Fruit fly (Drosophila melanogaster) whole organism, prepupa: ENCODE data around the gene JTBR.

Source experiments
- CG3919 ChIP-seq: fragments of 200-800 bp; sonication (Bioruptor generic); optimal IDR thresholded peaks from 3 replicates; lab custom pipeline; 2016; ENCODE audit warnings: missing biosample characterization, missing genetic modification characterization
- CG6854 ChIP-seq: fragments of 200-800 bp; sonication (Bioruptor generic); optimal IDR thresholded peaks from 2 replicates; lab custom pipeline; 2017; ENCODE audit warnings: missing biosample characterization, mild to moderate bottlenecking, missing genetic modification characterization
- CG9139 ChIP-seq: fragments of 200-800 bp; sonication (Bioruptor generic); optimal IDR thresholded peaks from 3 replicates; lab custom pipeline; 2017; ENCODE audit warnings: missing biosample characterization, mild to moderate bottlenecking, missing genetic modification characterization
- Eip75B ChIP-seq: fragments of 200-800 bp; sonication (Bioruptor generic); optimal IDR thresholded peaks from 3 replicates; lab custom pipeline; 2016; ENCODE audit warnings: missing biosample characterization, missing genetic modification characterization
- Sox14 ChIP-seq: fragments of 200-800 bp; sonication (Bioruptor generic); optimal IDR thresholded peaks from 3 replicates; lab custom pipeline; 2016; ENCODE audit warnings: missing biosample characterization, missing genetic modification characterization
- cyc ChIP-seq: fragments of 200-800 bp; sonication (Bioruptor generic); optimal IDR thresholded peaks from 3 replicates; lab custom pipeline; 2016; ENCODE audit warnings: missing biosample characterization, missing genetic modification characterization
- eg ChIP-seq: fragments of 200-800 bp; sonication (Bioruptor generic); IDR thresholded peaks from 3 replicates; pipeline ENCODE4 v1.3.6; 2022; ENCODE audit warnings: missing biosample characterization, missing genetic modification characterization
- fd85E ChIP-seq: fragments of 200-800 bp; sonication (Bioruptor generic); optimal IDR thresholded peaks from 3 replicates; lab custom pipeline; 2016; ENCODE audit warnings: missing biosample characterization, missing genetic modification characterization

dm6 chr3L:1794943-1795696 is 7.5 kb downstream of the JTBR start, which contains the start of the genes alpha-Spec, dlt and Cdc37:
- TF ChIP-seq cyc (GFP tag; lab: Kevin White, UChicago): peak; percentile 33
- TF ChIP-seq eg (GFP tag; lab: Robert Waterston, UW): 0 out of 3 replicates have a peak, but pooled peaks have one; percentile 29
- TF ChIP-seq CG9139 (GFP tag; lab: Kevin White, UChicago): no peak
- no peak for TF ChIP-seq fd85E (GFP tag; lab: Kevin White, UChicago)
- TF ChIP-seq CG6854 (GFP tag; lab: Kevin White, UChicago): no peak
- TF ChIP-seq Eip75B: no peak
- peak; percentile 70 for TF ChIP-seq Sox14 (GFP tag; lab: Kevin White, UChicago)
- no peak for TF ChIP-seq CG3919 (GFP tag; lab: Kevin White, UChicago)
